In genomic region chrX:10046760-10047159, dm6 we compare ENCODE assay signal across 2 fruit fly cellular contexts.
TF ChIP-seq lines count a peak whose summit lies in the region.

No protein-coding gene starts in this region.

- TF ChIP-seq CTCF in whole organism, embryonic (GFP tag; optimal IDR thresholded peaks at IDR 0.05; lab: Kevin White, UChicago), result no peak

TF ChIP-seq in whole organism, embryonic, 481 proteins besides CTCF, POLR2A, EP300 and RAD21:
- TF ChIP-seq CG12391 (tag; optimal IDR thresholded peaks at IDR 0.05; lab: Kevin White, UChicago) (no peak), CG9727 (GFP tag; optimal IDR thresholded peaks at IDR 0.05; lab: Kevin White, UChicago) (no peak), Deaf1 (tag; optimal IDR thresholded peaks at IDR 0.05; lab: Kevin White, UChicago) (no peak), org-1 (GFP tag; optimal IDR thresholded peaks at IDR 0.05; lab: Kevin White, UChicago) (no peak), bbx (GFP tag; IDR thresholded peaks at IDR 0.05; lab: Robert Waterston, UW; ENCODE audit: partially characterized antibody) (no peak), CG12744 (GFP tag; optimal IDR thresholded peaks at IDR 0.05; lab: Kevin White, UChicago) (no peak), CoRest (tag; optimal IDR thresholded peaks at IDR 0.05; lab: Kevin White, UChicago) (no peak), CG17829 (tag; optimal IDR thresholded peaks at IDR 0.05; lab: Kevin White, UChicago) (no peak), gce (GFP tag; IDR thresholded peaks at IDR 0.05; lab: Robert Waterston, UW) (no peak), pros (GFP tag; optimal IDR thresholded peaks at IDR 0.05; lab: Kevin White, UChicago) (peak; percentile 23), CG34422 (GFP tag; IDR thresholded peaks at IDR 0.05; lab: Robert Waterston, UW) (no peak), fd64A (GFP tag; optimal IDR thresholded peaks at IDR 0.05; lab: Kevin White, UChicago) (no peak), PHDP (tag; optimal IDR thresholded peaks at IDR 0.05; lab: Kevin White, UChicago) (no peak), CG17802 (tag; optimal IDR thresholded peaks at IDR 0.05; lab: Kevin White, UChicago) (no peak), dimm (GFP tag; IDR thresholded peaks at IDR 0.05; lab: Robert Waterston, UW) (no peak), CG7271 (tag; optimal IDR thresholded peaks at IDR 0.05; lab: Kevin White, UChicago) (no peak), Dfd (GFP tag; optimal IDR thresholded peaks at IDR 0.05; lab: Kevin White, UChicago) (no peak), peb (GFP tag; IDR thresholded peaks at IDR 0.05; lab: Robert Waterston, UW) (no peak), gcm (GFP tag; optimal IDR thresholded peaks at IDR 0.05; lab: Kevin White, UChicago) (no peak), Side (GFP tag; optimal IDR thresholded peaks at IDR 0.05; lab: Kevin White, UChicago) (no peak), Pdp1 (GFP tag; optimal IDR thresholded peaks at IDR 0.05; lab: Kevin White, UChicago) (peak in 1 of 2 experiments; percentile 85), repo (GFP tag; optimal IDR thresholded peaks at IDR 0.05; lab: Kevin White, UChicago) (no peak), CG6813 (GFP tag; optimal IDR thresholded peaks at IDR 0.05; lab: Kevin White, UChicago) (no peak), sd (tag; optimal IDR thresholded peaks at IDR 0.05; lab: Kevin White, UChicago) (peak; percentile 19)

TF ChIP-seq in whole organism, prepupa, 60 proteins besides CTCF, POLR2A, EP300 and RAD21:
- TF ChIP-seq Sox14 (GFP tag; optimal IDR thresholded peaks at IDR 0.05; lab: Kevin White, UChicago) (no peak), salr (GFP tag; optimal IDR thresholded peaks at IDR 0.05; lab: Kevin White, UChicago) (no peak), CG8632 (GFP tag; optimal IDR thresholded peaks at IDR 0.05; lab: Kevin White, UChicago) (no peak), CG16779 (tag; optimal IDR thresholded peaks at IDR 0.05; lab: Kevin White, UChicago) (no peak), CG8119 (GFP tag; IDR thresholded peaks at IDR 0.05; lab: Robert Waterston, UW) (0 out of 3 replicates have a peak, but pooled peaks have one; percentile 14), vri (GFP tag; optimal IDR thresholded peaks at IDR 0.05; lab: Kevin White, UChicago) (peak; percentile 86), Blimp-1 (GFP tag; optimal IDR thresholded peaks at IDR 0.05; lab: Kevin White, UChicago) (peak; percentile 49), eg (GFP tag; IDR thresholded peaks at IDR 0.05; lab: Robert Waterston, UW) (no peak), ss (GFP tag; optimal IDR thresholded peaks at IDR 0.05; lab: Kevin White, UChicago) (no peak)

Comparison
In these comparisons a context has a peak if more than half of its experiments do, and no peak if none do; other contexts are left out.
1. Of the 7 proteins assayed by ChIP-seq in both whole organism, embryonic and whole organism, prepupa: peak only in whole organism, embryonic: none; only in whole organism, prepupa: Blimp-1; in both: none; in neither: 6.